Fruit fly (Drosophila melanogaster) whole organism, embryonic: ENCODE data around the gene Gr85a.

Experiments
- CG1024 ChIP-seq: fragments of 200-800 bp; sonication (Bioruptor generic); IDR thresholded peaks from 2 replicates; pipeline ENCODE4 v1.3.6; 2022; ENCODE audit warnings: missing biosample characterization, missing genetic modification characterization
- CG10267 ChIP-seq: fragments of 200-800 bp; sonication (Bioruptor generic); optimal IDR thresholded peaks from 2 replicates; lab custom pipeline; 2018; ENCODE audit warnings: missing biosample characterization, mild to moderate bottlenecking, missing genetic modification characterization, moderate library complexity
- CG11093 ChIP-seq: fragments of 200-800 bp; sonication (Bioruptor generic); IDR thresholded peaks from 3 replicates; pipeline ENCODE4 v1.3.6; 2022; ENCODE audit warnings: missing biosample characterization, missing genetic modification characterization
- CG12155 ChIP-seq: fragments of 200-800 bp; sonication (Bioruptor generic); optimal IDR thresholded peaks from 3 replicates; lab custom pipeline; 2016; ENCODE audit warnings: missing biosample characterization, missing genetic modification characterization
- CG15011 ChIP-seq: fragments of 200-800 bp; sonication (Bioruptor generic); optimal IDR thresholded peaks from 3 replicates; lab custom pipeline; 2018; ENCODE audit warnings: missing biosample characterization, mild to moderate bottlenecking, missing genetic modification characterization
- CG2678 ChIP-seq: fragments of 200-800 bp; sonication (Bioruptor generic); optimal IDR thresholded peaks from 3 replicates; lab custom pipeline; 2019; ENCODE audit warnings: missing biosample characterization, mild to moderate bottlenecking, missing genetic modification characterization, moderate library complexity
- CG30020 ChIP-seq: fragments of 200-800 bp; optimal IDR thresholded peaks from 2 replicates; lab custom pipeline; 2019; ENCODE audit warnings: missing biosample characterization, mild to moderate bottlenecking, missing genetic modification characterization, moderate library complexity
- CG31388 ChIP-seq: fragments of 200-800 bp; sonication (Bioruptor generic); optimal IDR thresholded peaks from 2 replicates; lab custom pipeline; 2016; ENCODE audit warnings: missing biosample characterization, missing genetic modification characterization
- CG3163 ChIP-seq: fragments of 200-800 bp; sonication (Bioruptor generic); optimal IDR thresholded peaks from 3 replicates; lab custom pipeline; 2016; ENCODE audit warnings: missing biosample characterization, missing genetic modification characterization
- CG32772 ChIP-seq: fragments of 200-800 bp; sonication (Bioruptor generic); IDR thresholded peaks from 2 replicates; pipeline ENCODE4 v1.3.6; 2022; ENCODE audit warnings: missing biosample characterization, missing genetic modification characterization
- CG3838 ChIP-seq: fragments of 200-800 bp; sonication (Bioruptor generic); optimal IDR thresholded peaks from 3 replicates; lab custom pipeline; 2016; ENCODE audit warnings: missing biosample characterization, missing genetic modification characterization
- CG3847 ChIP-seq: fragments of 200-800 bp; sonication (Bioruptor generic); IDR thresholded peaks from 2 replicates; pipeline ENCODE4 v1.3.6; 2022; ENCODE audit warnings: missing biosample characterization, missing genetic modification characterization
- CG42726 ChIP-seq: fragments of 200-800 bp; sonication (Bioruptor generic); IDR thresholded peaks from 2 replicates; pipeline ENCODE4 v1.3.6; 2022; ENCODE audit warnings: missing biosample characterization, missing genetic modification characterization; ENCODE audit not compliant: partially characterized antibody
- CG4360 ChIP-seq: fragments of 200-800 bp; sonication (Bioruptor generic); IDR thresholded peaks from 2 replicates; pipeline ENCODE4 v1.3.6; 2022; ENCODE audit warnings: missing biosample characterization, missing genetic modification characterization
- CG6791 ChIP-seq: fragments of 200-800 bp; sonication (Bioruptor generic); IDR thresholded peaks from 3 replicates; pipeline ENCODE4 v1.3.6; 2022; ENCODE audit warnings: missing biosample characterization, missing genetic modification characterization; ENCODE audit not compliant: partially characterized antibody
- CG9437 ChIP-seq: fragments of 200-800 bp; sonication (Bioruptor generic); optimal IDR thresholded peaks from 2 replicates; lab custom pipeline; 2018; ENCODE audit warnings: missing biosample characterization, mild to moderate bottlenecking, missing genetic modification characterization
- CG9609 ChIP-seq: fragments of 200-800 bp; sonication (Bioruptor generic); optimal IDR thresholded peaks from 3 replicates; lab custom pipeline; 2016; ENCODE audit warnings: missing biosample characterization, missing genetic modification characterization
- CG9817 ChIP-seq: fragments of 200-800 bp; sonication (Bioruptor generic); optimal IDR thresholded peaks from 2 replicates; lab custom pipeline; 2018; ENCODE audit warnings: missing biosample characterization, mild to moderate bottlenecking, missing genetic modification characterization, moderate library complexity
- CrebB ChIP-seq: fragments of 200-800 bp; sonication (Bioruptor generic); optimal IDR thresholded peaks from 3 replicates; lab custom pipeline; 2018; ENCODE audit warnings: missing biosample characterization, mild to moderate bottlenecking, missing genetic modification characterization
- Dad ChIP-seq: fragments of 200-800 bp; sonication (Bioruptor generic); optimal IDR thresholded peaks from 3 replicates; lab custom pipeline; 2016; ENCODE audit warnings: missing biosample characterization, missing genetic modification characterization
- Dll ChIP-seq: fragments of 200-800 bp; sonication (Bioruptor generic); IDR thresholded peaks from 4 replicates; pipeline ENCODE4 v1.3.6; 2022; ENCODE audit warnings: missing biosample characterization, missing genetic modification characterization; ENCODE audit not compliant: partially characterized antibody
- Fer1 ChIP-seq: fragments of 200-800 bp; sonication (Bioruptor generic); optimal IDR thresholded peaks from 2 replicates; lab custom pipeline; 2017; ENCODE audit warnings: missing biosample characterization, mild to moderate bottlenecking, missing genetic modification characterization
- HHEX ChIP-seq: fragments of 200-800 bp; sonication (Bioruptor generic); optimal IDR thresholded peaks from 3 replicates; lab custom pipeline; 2017; ENCODE audit warnings: missing biosample characterization, mild to moderate bottlenecking, missing genetic modification characterization, missing genetic modification reagents
- HLH3B ChIP-seq: fragments of 200-800 bp; sonication (Bioruptor generic); IDR thresholded peaks from 2 replicates; pipeline ENCODE4 v1.3.6; 2022; ENCODE audit warnings: missing biosample characterization, missing genetic modification characterization
- HLH4C ChIP-seq: fragments of 200-800 bp; sonication (Bioruptor generic); IDR thresholded peaks from 3 replicates; pipeline ENCODE4 v1.3.6; 2022; ENCODE audit warnings: missing biosample characterization, missing genetic modification characterization; ENCODE audit not compliant: partially characterized antibody
- Kr ChIP-seq: fragments of 200-800 bp; sonication (Bioruptor generic); optimal IDR thresholded peaks from 2 replicates; lab custom pipeline; 2017; ENCODE audit warnings: missing biosample characterization, mild to moderate bottlenecking, missing genetic modification characterization
- MBD-R2 ChIP-seq: fragments of 200-800 bp; sonication (Bioruptor generic); IDR thresholded peaks from 2 replicates; pipeline ENCODE4 v1.3.6; 2022; ENCODE audit warnings: missing biosample characterization, missing genetic modification characterization
- PHDP ChIP-seq: fragments of 200-800 bp; sonication (Bioruptor generic); optimal IDR thresholded peaks from 3 replicates; lab custom pipeline; 2018; ENCODE audit warnings: missing biosample characterization, mild to moderate bottlenecking, missing genetic modification characterization, moderate library complexity
- Rx ChIP-seq: fragments of 200-800 bp; sonication (Bioruptor generic); IDR thresholded peaks from 2 replicates; pipeline ENCODE4 v1.3.6; 2022; ENCODE audit warnings: missing biosample characterization, missing genetic modification characterization
- YL-1 ChIP-seq: fragments of 200-800 bp; sonication (Bioruptor generic); optimal IDR thresholded peaks from 3 replicates; lab custom pipeline; 2017; ENCODE audit warnings: missing biosample characterization, mild to moderate bottlenecking, missing genetic modification characterization
- al ChIP-seq: fragments of 200-800 bp; sonication (Bioruptor generic); IDR thresholded peaks from 2 replicates; pipeline ENCODE4 v1.3.6; 2022; ENCODE audit warnings: missing biosample characterization, missing genetic modification characterization
- bcd ChIP-seq: fragments of 200-800 bp; sonication (Bioruptor generic); optimal IDR thresholded peaks from 2 replicates; lab custom pipeline; 2017; ENCODE audit warnings: missing biosample characterization, mild to moderate bottlenecking, missing genetic modification characterization
- caup ChIP-seq: fragments of 200-800 bp; sonication (Bioruptor generic); optimal IDR thresholded peaks from 3 replicates; lab custom pipeline; 2017; ENCODE audit warnings: missing biosample characterization, mild to moderate bottlenecking, missing genetic modification characterization, moderate library complexity; ENCODE audit not compliant: severe bottlenecking
- dysf ChIP-seq: fragments of 200-800 bp; sonication (Bioruptor generic); IDR thresholded peaks from 3 replicates; pipeline ENCODE4 v1.3.6; 2022; ENCODE audit warnings: missing biosample characterization, missing genetic modification characterization
- fd64A ChIP-seq: fragments of 200-800 bp; sonication (Bioruptor generic); optimal IDR thresholded peaks from 3 replicates; lab custom pipeline; 2018; ENCODE audit warnings: missing biosample characterization, mild to moderate bottlenecking, missing genetic modification characterization
- ham ChIP-seq: fragments of 200-800 bp; sonication (Bioruptor generic); IDR thresholded peaks from 2 replicates; pipeline ENCODE4 v1.3.6; 2022; ENCODE audit warnings: missing biosample characterization, missing genetic modification characterization
- hth ChIP-seq: fragments of >200 bp; optimal IDR thresholded peaks from 2 replicates; lab custom pipeline; 2017; ENCODE audit warnings: inconsistent platforms
- jigr1 ChIP-seq: fragments of 200-800 bp; sonication (Bioruptor generic); IDR thresholded peaks from 3 replicates; pipeline ENCODE4 v1.3.6; 2022; ENCODE audit warnings: missing biosample characterization, missing genetic modification characterization
- kni ChIP-seq: fragments of 200-800 bp; sonication (Bioruptor generic); optimal IDR thresholded peaks from 3 replicates; lab custom pipeline; 2017; ENCODE audit warnings: mild to moderate bottlenecking, missing biosample characterization, missing genetic modification reagents, missing genetic modification characterization
- lilli ChIP-seq: fragments of 200-800 bp; sonication (Bioruptor generic); optimal IDR thresholded peaks from 3 replicates; lab custom pipeline; 2016; ENCODE audit warnings: missing biosample characterization, missing genetic modification characterization
- lola ChIP-seq, 3 experiments: fragments of >200 bp in 2 of 3; fragments of 200-800 bp in 1 of 3; sonication (Bioruptor generic) in 1 of 3; optimal IDR thresholded peaks; 2 replicates each; lab custom pipeline; 2017 to 2019; ENCODE audit warnings: missing biosample characterization in 3 of 3, missing genetic modification characterization in 3 of 3, mild to moderate bottlenecking in 1 of 3, moderate library complexity in 1 of 3
- sd ChIP-seq: fragments of 200-800 bp; sonication (Bioruptor generic); optimal IDR thresholded peaks from 3 replicates; lab custom pipeline; 2018; ENCODE audit warnings: missing biosample characterization, mild to moderate bottlenecking, missing genetic modification characterization, moderate library complexity
- sens ChIP-seq: fragments of 200-800 bp; sonication (Bioruptor generic); peaks from one replicate; lab custom pipeline; 2016; ENCODE audit warnings: missing biosample characterization, missing genetic modification characterization
- seq ChIP-seq: fragments of 200-800 bp; sonication (Bioruptor generic); IDR thresholded peaks from 2 replicates; pipeline ENCODE4 v1.3.6; 2022; ENCODE audit warnings: missing biosample characterization, missing genetic modification characterization
- so ChIP-seq: fragments of 200-800 bp; sonication (Bioruptor generic); IDR thresholded peaks from 3 replicates; pipeline ENCODE4 v1.3.6; 2022; ENCODE audit warnings: missing biosample characterization, missing genetic modification characterization
- stc ChIP-seq: fragments of 200-800 bp; sonication (Bioruptor generic); IDR thresholded peaks from 2 replicates; pipeline ENCODE4 v1.3.6; 2022; ENCODE audit warnings: missing biosample characterization, missing genetic modification characterization
- trh ChIP-seq: fragments of 200-800 bp; sonication (Bioruptor generic); optimal IDR thresholded peaks from 2 replicates; lab custom pipeline; 2016; ENCODE audit warnings: missing biosample characterization, missing genetic modification characterization
- wdn ChIP-seq: fragments of 200-800 bp; sonication (Bioruptor generic); IDR thresholded peaks from 2 replicates; pipeline ENCODE4 v1.3.6; 2022; ENCODE audit warnings: missing biosample characterization, missing genetic modification characterization
- z ChIP-seq: fragments of 200-800 bp; sonication (Bioruptor generic); IDR thresholded peaks from 3 replicates; pipeline ENCODE4 v1.3.6; 2022; ENCODE audit warnings: missing biosample characterization, missing genetic modification characterization

Gr85a gene

DNA sequence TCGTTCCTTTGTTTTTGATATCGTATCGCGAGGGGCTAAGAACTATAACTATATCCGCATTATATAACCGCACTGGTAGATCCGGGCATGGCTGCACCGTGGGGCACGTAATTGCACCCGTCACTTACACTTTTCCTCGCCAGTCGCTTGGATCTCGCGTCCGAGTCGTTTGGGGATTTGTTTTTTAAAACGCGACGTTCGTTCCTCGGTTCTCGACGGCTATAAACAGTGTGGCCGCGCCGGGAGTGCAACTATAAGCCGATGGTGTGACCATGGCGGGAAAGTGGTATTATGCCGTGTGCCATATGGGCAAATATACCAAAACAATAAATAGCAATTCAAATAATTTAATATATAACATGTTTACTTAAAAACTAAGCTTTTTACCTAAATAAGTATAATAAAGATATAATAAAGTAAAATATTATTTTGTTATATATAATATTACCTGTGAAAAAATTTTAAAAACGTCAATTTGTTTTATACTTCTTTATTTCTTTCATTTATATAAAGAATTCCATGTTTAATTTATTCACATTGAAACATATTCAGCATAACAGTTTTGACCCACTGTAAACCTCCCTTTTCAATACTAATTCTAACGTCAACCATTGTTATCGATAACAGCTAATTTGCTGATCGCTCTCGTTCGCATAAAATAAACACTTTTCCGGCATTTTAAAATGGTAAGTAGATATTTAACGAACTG is 46.2 kb upstream of the Gr85a start, which contains the start of the genes Mical and CG3909 (continued):
- no peak for TF ChIP-seq CG3163 (GFP tag; lab: Kevin White, UChicago)
- peak; percentile 89 for TF ChIP-seq al (GFP tag; lab: Robert Waterston, UW)
- peak; percentile 92 for TF ChIP-seq CG2678 (tag; lab: Kevin White, UChicago)
- TF ChIP-seq sens (GFP tag; lab: Kevin White, UChicago): peak; percentile 85
- peak; percentile 77 for TF ChIP-seq CG9437 (GFP tag; lab: Kevin White, UChicago)
- peak; percentile 46; the same call in 1 of the 2 replicates for TF ChIP-seq ham (GFP tag; lab: Robert Waterston, UW)
- peak; percentile 78 for TF ChIP-seq sd (tag; lab: Kevin White, UChicago)
- peak; percentile 79 for TF ChIP-seq Fer1 (GFP tag; lab: Kevin White, UChicago)
- TF ChIP-seq stc: peak; percentile 92
- TF ChIP-seq CG32772 (GFP tag; lab: Robert Waterston, UW): peak; percentile 88
- TF ChIP-seq Kr: no peak
- TF ChIP-seq CG30020 (tag; lab: Kevin White, UChicago): peak; percentile 81
- TF ChIP-seq z (GFP tag; lab: Robert Waterston, UW): no peak
- peak; percentile 83 for TF ChIP-seq wdn (GFP tag; lab: Robert Waterston, UW)
- peak; percentile 6 for TF ChIP-seq CG3838
- TF ChIP-seq CG42726 (GFP tag; lab: Robert Waterston, UW): peak; percentile 51; the same call in 1 of the 2 replicates
- TF ChIP-seq CG9609 (GFP tag; lab: Kevin White, UChicago): no peak
- TF ChIP-seq HLH4C: peak; percentile 64
- peak; percentile 65 for TF ChIP-seq CG31388
- 0 out of 3 replicates have a peak, but pooled peaks have one; percentile 30 for TF ChIP-seq CG6791 (GFP tag; lab: Robert Waterston, UW)
- peak; percentile 14 for TF ChIP-seq CG15011 (GFP tag; lab: Kevin White, UChicago)
- peak; percentile 90 for TF ChIP-seq dysf (GFP tag; lab: Robert Waterston, UW)
- TF ChIP-seq MBD-R2 (GFP tag; lab: Robert Waterston, UW): peak; percentile 91
- TF ChIP-seq Dll (GFP tag; lab: Robert Waterston, UW): peak; percentile 38; the same call in 1 of the 4 replicates
- peak; percentile 66 for TF ChIP-seq lilli (GFP tag; lab: Kevin White, UChicago)
- peak; percentile 63 for TF ChIP-seq HHEX (GFP tag; lab: Kevin White, UChicago)
- TF ChIP-seq CG10267 (tag; lab: Kevin White, UChicago): peak; percentile 95
- TF ChIP-seq Dad (GFP tag; lab: Kevin White, UChicago): no peak
- TF ChIP-seq CG12155 (GFP tag; lab: Kevin White, UChicago): peak; percentile 81
- peak; percentile 2 for TF ChIP-seq trh (GFP tag; lab: Kevin White, UChicago)
- TF ChIP-seq fd64A (GFP tag; lab: Kevin White, UChicago): peak; percentile 4
- TF ChIP-seq CG1024 (GFP tag; lab: Robert Waterston, UW): peak; percentile 76
- peak; percentile 74 for TF ChIP-seq so
- peak; percentile 74 for TF ChIP-seq bcd (GFP tag; lab: Kevin White, UChicago)
- TF ChIP-seq caup (GFP tag; lab: Kevin White, UChicago): peak; percentile 69
- peak in 1 of 3 experiments; percentile 84 for TF ChIP-seq lola (GFP tag; optimal IDR thresholded peaks at IDR 0.05; lab: Kevin White, UChicago)
- TF ChIP-seq CG3847 (GFP tag; lab: Robert Waterston, UW): peak; percentile 86
- TF ChIP-seq YL-1: peak; percentile 53
- peak; percentile 69; the same call in 2 of the 3 replicates for TF ChIP-seq CG11093 (GFP tag; lab: Robert Waterston, UW)
- peak; percentile 50; the same call in 2 of the 3 replicates for TF ChIP-seq jigr1 (GFP tag; lab: Robert Waterston, UW)
- peak; percentile 92 for TF ChIP-seq HLH3B
- TF ChIP-seq CrebB (tag; lab: Kevin White, UChicago): peak; percentile 5
- peak; percentile 85 for TF ChIP-seq PHDP
- peak; percentile 84 for TF ChIP-seq CG9817
- TF ChIP-seq kni (GFP tag; lab: Kevin White, UChicago): no peak
- TF ChIP-seq CG4360: no peak
- TF ChIP-seq Rx (GFP tag; lab: Robert Waterston, UW): peak; percentile 58; the same call in 1 of the 2 replicates
- TF ChIP-seq seq (GFP tag; lab: Robert Waterston, UW): peak; percentile 83
- TF ChIP-seq hth (lab: Kevin White, UChicago): no peak
